Worm (Caenorhabditis elegans) whole organism, young adult: ENCODE measurements around the gene F55E10.2.

Experiments
- B0019.2 ChIP-seq: fragments of 200-800 bp; sonication (Bioruptor generic); conservative IDR thresholded peaks from 2 replicates; pipeline ENCODE4 v1.3.6; 2022; ENCODE audit warnings: missing genetic modification reagents, missing genetic modification characterization, missing compliant biosample characterization
- B0261.1 ChIP-seq: sonication (generic microtip); optimal IDR thresholded peaks from 2 replicates; lab custom pipeline; 2016; ENCODE audit warnings: mild to moderate bottlenecking, missing genetic modification characterization, moderate library complexity, missing compliant biosample characterization
- B0336.3 ChIP-seq: fragments of 200-800 bp; sonication (Bioruptor generic); IDR thresholded peaks from 2 replicates; pipeline ENCODE4 v1.3.6; 2022; ENCODE audit warnings: missing genetic modification characterization, missing compliant biosample characterization
- F22D6.2 ChIP-seq: sonication (generic microtip); optimal IDR thresholded peaks from 2 replicates; lab custom pipeline; 2016; ENCODE audit warnings: mild to moderate bottlenecking, missing genetic modification characterization, missing compliant biosample characterization
- F37B4.10 ChIP-seq: fragments of 200-800 bp; sonication (Bioruptor generic); IDR thresholded peaks from 2 replicates; pipeline ENCODE4 v1.3.6; 2022; ENCODE audit warnings: missing genetic modification characterization, missing compliant biosample characterization
- F39B2.1 ChIP-seq: fragments of 200-800 bp; sonication (Bioruptor generic); IDR thresholded peaks from 2 replicates; pipeline ENCODE4 v1.3.6; 2022; ENCODE audit warnings: missing genetic modification reagents, missing genetic modification characterization, missing compliant biosample characterization
- F49E8.2 ChIP-seq: sonication (generic microtip); optimal IDR thresholded peaks from 3 replicates; lab custom pipeline; 2017; ENCODE audit warnings: missing genetic modification characterization, mild to moderate bottlenecking, missing compliant biosample characterization, antibody characterized with exemption, moderate library complexity; ENCODE audit not compliant: insufficient read depth
- F55B11.4 ChIP-seq: sonication (generic microtip); optimal IDR thresholded peaks from 2 replicates; lab custom pipeline; 2016; ENCODE audit warnings: missing compliant biosample characterization, missing genetic modification characterization, borderline replicate concordance; ENCODE audit not compliant: insufficient read depth
- F57C9.4 ChIP-seq: sonication (generic microtip); optimal IDR thresholded peaks from 2 replicates; lab custom pipeline; 2017; ENCODE audit warnings: mild to moderate bottlenecking, missing genetic modification characterization, missing compliant biosample characterization
- K12H6.12 ChIP-seq: fragments of 200-800 bp; sonication (Bioruptor generic); optimal IDR thresholded peaks from 2 replicates; lab custom pipeline; 2018; ENCODE audit warnings: mild to moderate bottlenecking, missing genetic modification characterization, missing compliant biosample characterization
- T26A5.8 ChIP-seq: sonication (generic microtip); optimal IDR thresholded peaks from 2 replicates; lab custom pipeline; 2016; ENCODE audit warnings: missing genetic modification characterization, missing compliant biosample characterization
- Y53F4B.3 ChIP-seq: fragments of 200-800 bp; sonication (Bioruptor generic); IDR thresholded peaks from 2 replicates; pipeline ENCODE4 v1.3.6; 2022; ENCODE audit warnings: missing genetic modification reagents, missing genetic modification characterization, missing compliant biosample characterization
- Y53G8AR.9 ChIP-seq: fragments of 200-800 bp; sonication (Bioruptor generic); conservative IDR thresholded peaks from 2 replicates; pipeline ENCODE4 v1.3.6; 2022; ENCODE audit warnings: missing genetic modification reagents, missing genetic modification characterization, missing compliant biosample characterization
- Y56A3A.18 ChIP-seq: fragments of 200-800 bp; sonication (Bioruptor generic); IDR thresholded peaks from 2 replicates; pipeline ENCODE4 v1.3.6; 2022; ENCODE audit warnings: missing genetic modification reagents, missing genetic modification characterization, missing compliant biosample characterization
- Y67H2A.10 ChIP-seq: fragments of 200-800 bp; sonication (Bioruptor generic); conservative IDR thresholded peaks from 2 replicates; pipeline ENCODE4 v1.3.6; 2022; ENCODE audit warnings: missing genetic modification reagents, missing genetic modification characterization, missing compliant biosample characterization
- Y95B8A.8 ChIP-seq: fragments of 200-800 bp; sonication (Bioruptor generic); IDR thresholded peaks from 2 replicates; pipeline ENCODE4 v1.3.6; 2022; ENCODE audit warnings: missing genetic modification reagents, missing genetic modification characterization, missing compliant biosample characterization
- ZK185.1 ChIP-seq: sonication (generic microtip); optimal IDR thresholded peaks from 2 replicates; lab custom pipeline; 2016; ENCODE audit warnings: mild to moderate bottlenecking, missing genetic modification characterization, missing compliant biosample characterization; ENCODE audit not compliant: poor library complexity, severe bottlenecking
- ceh-79 ChIP-seq: sonication (generic microtip); optimal IDR thresholded peaks from 2 replicates; lab custom pipeline; 2017; ENCODE audit warnings: mild to moderate bottlenecking, missing genetic modification characterization, missing compliant biosample characterization
- die-1 ChIP-seq: sonication (generic microtip); optimal IDR thresholded peaks from 2 replicates; lab custom pipeline; 2016; ENCODE audit warnings: missing genotype, mild to moderate bottlenecking, missing genetic modification characterization, missing compliant biosample characterization
- egrh-3 ChIP-seq: fragments of 200-800 bp; sonication (Bioruptor generic); IDR thresholded peaks from 2 replicates; pipeline ENCODE4 v1.3.6; 2022; ENCODE audit warnings: missing genetic modification reagents, missing genetic modification characterization, missing compliant biosample characterization
- ekl-4 ChIP-seq: fragments of 200-800 bp; sonication (Bioruptor generic); IDR thresholded peaks from 2 replicates; pipeline ENCODE4 v1.3.6; 2022; ENCODE audit warnings: missing genetic modification reagents, missing genetic modification characterization, missing compliant biosample characterization
- gei-17 ChIP-seq: fragments of 200-800 bp; sonication (Bioruptor generic); optimal IDR thresholded peaks from 2 replicates; lab custom pipeline; 2018; ENCODE audit warnings: mild to moderate bottlenecking, missing genetic modification characterization, missing compliant biosample characterization
- him-1 ChIP-seq: sonication (generic microtip); optimal IDR thresholded peaks from 2 replicates; lab custom pipeline; 2016; ENCODE audit warnings: missing genotype, missing genetic modification reagents, missing genetic modification characterization, missing compliant biosample characterization
- lag-1 ChIP-seq: fragments of 200-800 bp; sonication (Bioruptor generic); IDR thresholded peaks from 2 replicates; pipeline ENCODE4 v1.3.6; 2022; ENCODE audit warnings: missing genetic modification reagents, missing genetic modification characterization, missing compliant biosample characterization
- lin-26 ChIP-seq: fragments of 200-800 bp; sonication (Bioruptor generic); IDR thresholded peaks from 2 replicates; pipeline ENCODE4 v1.3.6; 2022; ENCODE audit warnings: missing genetic modification reagents, missing genetic modification characterization, missing compliant biosample characterization
- lir-1 ChIP-seq: fragments of 200-800 bp; sonication (Bioruptor generic); conservative IDR thresholded peaks from 2 replicates; pipeline ENCODE4 v1.3.6; 2022; ENCODE audit warnings: missing genetic modification reagents, missing genetic modification characterization, missing compliant biosample characterization
- lsl-1 ChIP-seq: fragments of 200-800 bp; sonication (Bioruptor generic); optimal IDR thresholded peaks from 2 replicates; lab custom pipeline; 2018; ENCODE audit warnings: mild to moderate bottlenecking, missing genetic modification characterization, moderate library complexity, missing compliant biosample characterization
- madf-3 ChIP-seq: fragments of 200-800 bp; sonication (Bioruptor generic); IDR thresholded peaks from 2 replicates; pipeline ENCODE4 v1.3.6; 2022; ENCODE audit warnings: missing genetic modification reagents, missing genetic modification characterization, missing compliant biosample characterization
- mcd-1 ChIP-seq: fragments of 200-800 bp; sonication (Bioruptor generic); IDR thresholded peaks from 2 replicates; pipeline ENCODE4 v1.3.6; 2022; ENCODE audit warnings: missing genetic modification reagents, missing genetic modification characterization, missing compliant biosample characterization
- mel-28 ChIP-seq: sonication (generic microtip); optimal IDR thresholded peaks from 2 replicates; lab custom pipeline; 2016; ENCODE audit warnings: borderline replicate concordance, mild to moderate bottlenecking, missing genetic modification characterization, missing compliant biosample characterization
- nfyb-1 ChIP-seq: fragments of 200-800 bp; sonication (Bioruptor generic); IDR thresholded peaks from 2 replicates; pipeline ENCODE4 v1.3.6; 2022; ENCODE audit warnings: missing genetic modification reagents, missing genetic modification characterization, missing compliant biosample characterization
- nhr-27 ChIP-seq: fragments of 200-800 bp; sonication (Bioruptor generic); optimal IDR thresholded peaks from 2 replicates; lab custom pipeline; 2018; ENCODE audit warnings: mild to moderate bottlenecking, missing genetic modification characterization, moderate library complexity, missing compliant biosample characterization
- rcor-1 ChIP-seq: fragments of 200-800 bp; sonication (Bioruptor generic); IDR thresholded peaks from 2 replicates; pipeline ENCODE4 v1.3.6; 2022; ENCODE audit warnings: missing genetic modification reagents, missing genetic modification characterization, missing compliant biosample characterization
- rec-8 ChIP-seq, 2 experiments: sonication (generic microtip); optimal IDR thresholded peaks; 2 replicates each; lab custom pipeline; 2016; ENCODE audit warnings: mild to moderate bottlenecking in 2 of 2, missing genetic modification characterization in 2 of 2, missing genetic modification reagents in 2 of 2, missing genotype in 2 of 2, missing biosample characterization in 1 of 2, missing compliant biosample characterization in 1 of 2, moderate library complexity in 1 of 2
- repo-1 ChIP-seq: sonication (generic microtip); optimal IDR thresholded peaks from 2 replicates; lab custom pipeline; 2017; ENCODE audit warnings: mild to moderate bottlenecking, missing genetic modification characterization, missing compliant biosample characterization
- sptf-2 ChIP-seq: fragments of 200-800 bp; sonication (Bioruptor generic); optimal IDR thresholded peaks from 2 replicates; lab custom pipeline; 2018; ENCODE audit warnings: mild to moderate bottlenecking, missing genetic modification characterization, missing compliant biosample characterization
- tbx-9 ChIP-seq: sonication (generic microtip); optimal IDR thresholded peaks from 2 replicates; lab custom pipeline; 2016; ENCODE audit warnings: borderline replicate concordance, missing genetic modification characterization, inconsistent platforms, missing compliant biosample characterization
- zfh-2 ChIP-seq: fragments of 200-800 bp; sonication (Bioruptor generic); conservative IDR thresholded peaks from 2 replicates; pipeline ENCODE4 v1.3.6; 2022; ENCODE audit warnings: missing genetic modification reagents, missing genetic modification characterization, missing compliant biosample characterization
- ztf-25 ChIP-seq: fragments of 200-800 bp; sonication (Bioruptor generic); IDR thresholded peaks from 2 replicates; pipeline ENCODE4 v1.3.6; 2022; ENCODE audit warnings: missing genetic modification reagents, missing genetic modification characterization, missing compliant biosample characterization
- ztf-28 ChIP-seq: fragments of 200-800 bp; sonication (Bioruptor generic); IDR thresholded peaks from 2 replicates; pipeline ENCODE4 v1.3.6; 2022; ENCODE audit warnings: missing genetic modification reagents, missing genetic modification characterization, missing compliant biosample characterization
- ztf-6 ChIP-seq: fragments of 200-800 bp; sonication (Bioruptor generic); IDR thresholded peaks from 2 replicates; pipeline ENCODE4 v1.3.6; 2022; ENCODE audit warnings: missing genetic modification reagents, missing genetic modification characterization, missing compliant biosample characterization

Gene F55E10.2

ce11 chrX:8381651-8382050 lies 41.2 kb downstream of the F55E10.2 start (continued):
- TF ChIP-seq rcor-1 (GFP tag; lab: Robert Waterston, UW) (0 out of 2 replicates have a peak, but pooled peaks have one; percentile 22), zfh-2 (GFP tag; lab: Robert Waterston, UW) (no peak), Y67H2A.10 (GFP tag; lab: Robert Waterston, UW) (no peak), F39B2.1 (GFP tag; lab: Robert Waterston, UW) (0 out of 2 replicates have a peak, but pooled peaks have one; percentile 30), F57C9.4 (tag; lab: Kevin White, UChicago) (no peak), F55B11.4 (tag; lab: Kevin White, UChicago) (no peak), him-1 (peak; percentile 63), ekl-4 (GFP tag; lab: Robert Waterston, UW) (peak; percentile 28; the same call in 1 of the 2 replicates), lsl-1 (GFP tag; lab: Kevin White, UChicago) (no peak), ztf-25 (GFP tag; lab: Robert Waterston, UW) (no peak), Y53G8AR.9 (GFP tag; lab: Robert Waterston, UW) (0 out of 2 replicates have a peak, but pooled peaks have one; percentile 16), die-1 (tag; lab: Kevin White, UChicago) (peak; percentile 87), F49E8.2 (tag; lab: Kevin White, UChicago) (no peak), ztf-28 (0 out of 2 replicates have a peak, but pooled peaks have one; percentile 27), K12H6.12 (no peak), Y53F4B.3 (GFP tag; lab: Robert Waterston, UW) (no peak), F37B4.10 (GFP tag; lab: Robert Waterston, UW) (no peak), gei-17 (GFP tag; lab: Kevin White, UChicago) (no peak), lag-1 (no peak), B0261.1 (tag; lab: Kevin White, UChicago) (peak; percentile 89), tbx-9 (no peak), Y95B8A.8 (GFP tag; lab: Robert Waterston, UW) (no peak), lir-1 (GFP tag; lab: Robert Waterston, UW) (no peak), F22D6.2 (tag; lab: Kevin White, UChicago) (no peak), sptf-2 (GFP tag; lab: Kevin White, UChicago) (no peak), nhr-27 (tag; lab: Kevin White, UChicago) (no peak), egrh-3 (GFP tag; lab: Robert Waterston, UW) (no peak), lin-26 (GFP tag; lab: Robert Waterston, UW) (peak; percentile 89), B0019.2 (GFP tag; lab: Robert Waterston, UW) (no peak), madf-3 (GFP tag; lab: Robert Waterston, UW) (no peak), rec-8 (tag; optimal IDR thresholded peaks at IDR 0.05; lab: Kevin White, UChicago) (peak; percentile 24 to 59), nfyb-1 (GFP tag; lab: Robert Waterston, UW) (0 out of 2 replicates have a peak, but pooled peaks have one; percentile 43), B0336.3 (GFP tag; lab: Robert Waterston, UW) (no peak), ceh-79 (tag; lab: Kevin White, UChicago) (no peak), Y56A3A.18 (0 out of 2 replicates have a peak, but pooled peaks have one; percentile 53), T26A5.8 (tag; lab: Kevin White, UChicago) (no peak), repo-1 (peak; percentile 58), ZK185.1 (tag; lab: Kevin White, UChicago) (peak; percentile 64), mel-28 (tag; lab: Kevin White, UChicago) (no peak), mcd-1 (GFP tag; lab: Robert Waterston, UW) (no peak), ztf-6 (no peak)
